Worm (Caenorhabditis elegans): Measurements from ENCODE around the gene C49H3.12.

C49H3.12 gene

DNA sequence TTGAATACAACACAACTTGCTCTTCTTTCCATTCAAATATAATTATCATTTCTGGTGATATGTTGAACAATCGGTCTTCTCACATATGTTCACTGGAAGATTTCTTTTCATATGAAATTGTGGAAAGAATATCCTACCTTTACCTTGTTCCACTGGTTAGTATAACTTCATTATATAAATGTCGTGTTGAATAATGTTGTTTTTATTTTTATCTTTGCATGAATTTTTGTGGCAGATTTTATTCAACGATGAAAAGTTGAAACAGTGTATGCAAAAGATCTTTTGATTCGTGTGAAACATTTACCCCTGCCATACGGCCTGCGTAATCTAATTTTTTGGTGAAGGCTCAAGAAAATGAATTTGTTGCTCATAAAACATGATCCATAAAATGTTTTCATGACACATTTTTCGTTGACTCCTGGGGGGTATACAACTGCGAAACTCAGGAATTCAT lies 34.8 kb upstream of the C49H3.12 start (continued):
- TF ChIP-seq nhr-27 (tag; optimal IDR thresholded peaks at IDR 0.05) (peak; percentile 83), attf-3 (GFP tag; conservative IDR thresholded peaks at IDR 0.05) (no peak), Y95B8A.8 (GFP tag; IDR thresholded peaks at IDR 0.05) (no peak), pbrm-1 (GFP tag; IDR thresholded peaks at IDR 0.05) (peak; percentile 24; the same call in 1 of the 2 replicates), tbx-9 (tag; optimal IDR thresholded peaks at IDR 0.05; ENCODE audit: borderline replicate concordance) (peak; percentile 28), sptf-2 (GFP tag; optimal IDR thresholded peaks at IDR 0.05) (no peak), repo-1 (tag; optimal IDR thresholded peaks at IDR 0.05) (peak; percentile 68), nfya-2 (GFP tag; IDR thresholded peaks at IDR 0.05) (0 out of 2 replicates have a peak, but pooled peaks have one; percentile 21), madf-6 (GFP tag; IDR thresholded peaks at IDR 0.05) (peak; percentile 76), ceh-40 (GFP tag; IDR thresholded peaks at IDR 0.05) (0 out of 2 replicates have a peak, but pooled peaks have one; percentile 33), nhr-80 (tag; optimal IDR thresholded peaks at IDR 0.05) (no peak), hrde-1 (tag; optimal IDR thresholded peaks at IDR 0.05; ENCODE audit: borderline replicate concordance) (peak; percentile 89), ceh-79 (tag; optimal IDR thresholded peaks at IDR 0.05) (peak; percentile 50), ztf-18 (tag; optimal IDR thresholded peaks at IDR 0.05) (peak; percentile 47), rpc-1 (optimal IDR thresholded peaks at IDR 0.05) (no peak), rpc-1 (tag; optimal IDR thresholded peaks at IDR 0.05) (peak; percentile 4), ztf-28 (GFP tag; IDR thresholded peaks at IDR 0.05) (no peak), B0035.1 (tag; optimal IDR thresholded peaks at IDR 0.05) (no peak), hlh-26 (GFP tag; conservative IDR thresholded peaks at IDR 0.05) (no peak), F49E8.2 (tag; optimal IDR thresholded peaks at IDR 0.05; ENCODE audit: insufficient read depth) (peak; percentile 97), nfyb-1 (GFP tag; IDR thresholded peaks at IDR 0.05) (0 out of 2 replicates have a peak, but pooled peaks have one; percentile 56), zfh-2 (GFP tag; conservative IDR thresholded peaks at IDR 0.05) (no peak), F23B12.7 (tag; optimal IDR thresholded peaks at IDR 0.05; ENCODE audit: insufficient read depth) (no peak), dpl-1 (GFP tag; optimal IDR thresholded peaks at IDR 0.05) (no peak), tbp1 (GFP tag; optimal IDR thresholded peaks at IDR 0.05) (peak; percentile 61), F39B2.1 (GFP tag; IDR thresholded peaks at IDR 0.05) (peak; percentile 76), Y56A3A.18 (GFP tag; IDR thresholded peaks at IDR 0.05) (no peak), hmg-20 (GFP tag; IDR thresholded peaks at IDR 0.05) (no peak), D2030.7 (GFP tag; IDR thresholded peaks at IDR 0.05) (no peak), lag-1 (GFP tag; IDR thresholded peaks at IDR 0.05) (no peak), bed-2 (GFP tag; IDR thresholded peaks at IDR 0.05) (no peak), atf-7 (tag; optimal IDR thresholded peaks at IDR 0.05) (peak; percentile 22), ztf-25 (GFP tag; IDR thresholded peaks at IDR 0.05) (no peak), lin-35 (GFP tag; optimal IDR thresholded peaks at IDR 0.05) (peak in 1 of 3 experiments; percentile 16), egl-18 (GFP tag; IDR thresholded peaks at IDR 0.05) (no peak), F55B11.4 (tag; optimal IDR thresholded peaks at IDR 0.05; ENCODE audit: borderline replicate concordance, insufficient read depth) (no peak), unc-62 (GFP tag; optimal IDR thresholded peaks at IDR 0.05) (no peak), sea-2 (GFP tag; IDR thresholded peaks at IDR 0.05) (no peak), ceh-27 (GFP tag; optimal IDR thresholded peaks at IDR 0.05) (no peak), C17E4.6 (GFP tag; IDR thresholded peaks at IDR 0.05) (no peak; the same call in 1 of the 2 replicates), aptf-3 (GFP tag; IDR thresholded peaks at IDR 0.05) (no peak), ZK185.1 (tag; optimal IDR thresholded peaks at IDR 0.05; ENCODE audit: poor library complexity, severe bottlenecking) (no peak), F22D6.2 (tag; optimal IDR thresholded peaks at IDR 0.05) (no peak), athp-1 (tag; optimal IDR thresholded peaks at IDR 0.05) (peak; percentile 65), K12H6.12 (tag; optimal IDR thresholded peaks at IDR 0.05) (no peak), hmg-1.2 (GFP tag; IDR thresholded peaks at IDR 0.05) (no peak; the same call in 1 of the 2 replicates), nfya-1 (tag; optimal IDR thresholded peaks at IDR 0.05; ENCODE audit: borderline replicate concordance, insufficient read depth) (no peak), ama-1 (optimal IDR thresholded peaks at IDR 0.05) (no peak), ama-1 (GFP tag; optimal IDR thresholded peaks at IDR 0.05) (no peak)
